Fruit fly (Drosophila melanogaster): ENCODE results near the gene CG7402.

The CG7402 gene

DNA sequence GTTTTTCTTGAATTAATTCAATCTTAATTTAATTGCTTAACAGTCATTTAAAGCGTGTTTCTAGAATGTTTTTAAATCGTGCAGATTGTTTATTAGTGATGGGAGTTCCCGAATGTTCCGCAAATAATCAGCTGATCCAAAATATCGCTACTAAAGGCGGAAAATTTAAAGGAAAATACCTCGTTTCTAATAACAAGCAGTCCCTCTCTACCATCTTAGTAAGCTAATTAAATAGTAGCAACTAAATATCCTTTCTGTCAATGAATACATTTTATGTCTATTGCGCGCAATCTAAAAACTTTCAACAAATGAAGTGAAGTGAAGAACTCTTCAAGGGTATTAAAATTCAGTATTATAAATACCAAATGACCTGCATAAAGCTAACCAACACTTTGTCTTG, 24.9 kb downstream of the CG7402 start, which contains the start of gene CG5290:
Gene CG5290, minus strand, starts transcription at position 118 of the 400 bp plus-strand sequence.
- TF ChIP-seq fd85E (GFP tag; optimal IDR thresholded peaks at IDR 0.05) (no peak), CG7368 (GFP tag; optimal IDR thresholded peaks at IDR 0.05) (peak; percentile 4), CG9139 (GFP tag; optimal IDR thresholded peaks at IDR 0.05) (no peak), pdm3 (GFP tag; optimal IDR thresholded peaks at IDR 0.05) (peak; percentile 53), lz (GFP tag; optimal IDR thresholded peaks at IDR 0.05) (peak; percentile 34), CG11762 (GFP tag; optimal IDR thresholded peaks at IDR 0.05; ENCODE audit: insufficient read depth) (peak; percentile 5), CG11294 (GFP tag; IDR thresholded peaks at IDR 0.05) (no peak), svp (GFP tag) (peak; percentile 59), CG3919 (GFP tag; optimal IDR thresholded peaks at IDR 0.05) (no peak), acj6 (GFP tag; optimal IDR thresholded peaks at IDR 0.05) (peak; percentile 23), topi (GFP tag; optimal IDR thresholded peaks at IDR 0.05) (peak; percentile 11), fkh (GFP tag; optimal IDR thresholded peaks at IDR 0.05) (peak; percentile 32), Ets96B (tag; optimal IDR thresholded peaks at IDR 0.05) (peak; percentile 7), OdsH (GFP tag; optimal IDR thresholded peaks at IDR 0.05) (peak; percentile 44), Hr4 (GFP tag; optimal IDR thresholded peaks at IDR 0.05) (peak; percentile 43), vri (GFP tag; optimal IDR thresholded peaks at IDR 0.05) (no peak), esn (GFP tag; optimal IDR thresholded peaks at IDR 0.05) (peak; percentile 43), CG10631 (GFP tag; optimal IDR thresholded peaks at IDR 0.05) (peak; percentile 21), CG8119 (GFP tag; IDR thresholded peaks at IDR 0.05) (no peak), Sox14 (GFP tag; optimal IDR thresholded peaks at IDR 0.05) (peak; percentile 29), Sox102F (GFP tag; optimal IDR thresholded peaks at IDR 0.05) (no peak), Smox (GFP tag; optimal IDR thresholded peaks at IDR 0.05) (peak; percentile 40), Met (GFP tag; optimal IDR thresholded peaks at IDR 0.05) (peak; percentile 45), dac (GFP tag; optimal IDR thresholded peaks at IDR 0.05) (no peak), CG6792 (GFP tag; optimal IDR thresholded peaks at IDR 0.05) (no peak), Hr39 (GFP tag; optimal IDR thresholded peaks at IDR 0.05) (peak; percentile 41), cyc (GFP tag; optimal IDR thresholded peaks at IDR 0.05) (peak; percentile 43), CG6808 (GFP tag; optimal IDR thresholded peaks at IDR 0.05) (no peak), salr (GFP tag; optimal IDR thresholded peaks at IDR 0.05) (no peak), Eip78C (GFP tag) (peak; percentile 71), CG31627 (GFP tag; optimal IDR thresholded peaks at IDR 0.05) (peak; percentile 66)

DNA sequence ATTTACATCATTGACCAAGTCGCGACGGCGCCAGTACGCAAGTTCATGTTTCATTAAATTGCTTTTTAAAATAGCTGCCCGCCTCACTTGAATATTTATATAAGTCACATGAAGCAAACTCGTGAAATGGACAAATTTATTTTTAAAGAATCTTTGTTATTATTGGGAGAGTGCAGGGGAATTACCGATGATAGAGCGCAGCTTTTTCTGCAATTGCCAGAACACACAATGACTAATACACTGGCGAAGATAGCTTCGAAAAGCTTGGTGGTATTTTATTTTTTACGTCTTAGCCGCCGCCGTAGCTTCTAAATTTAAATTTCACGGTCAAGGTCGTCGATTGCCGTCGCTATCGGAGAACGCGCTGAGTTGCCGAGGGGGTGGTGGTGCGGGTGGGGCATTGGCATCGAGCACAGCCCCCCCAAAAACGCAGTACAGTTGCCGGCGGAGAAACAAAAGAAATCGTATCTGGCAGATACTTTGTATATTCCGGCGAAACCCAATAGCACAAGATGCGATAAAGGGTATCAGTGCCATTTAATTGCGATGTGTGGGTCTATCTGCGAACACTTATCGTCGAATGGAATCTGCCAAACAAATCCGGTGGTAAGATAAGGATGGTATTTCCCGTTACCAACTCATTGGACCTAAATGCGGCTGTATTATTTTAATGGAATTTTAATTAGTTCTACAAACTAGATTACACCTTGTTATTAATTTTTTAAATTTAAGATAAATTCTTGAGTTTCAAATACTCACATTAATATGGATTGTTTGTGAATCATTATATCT, 25.7 kb downstream of the CG7402 start:
- TF ChIP-seq CG31627 (GFP tag; optimal IDR thresholded peaks at IDR 0.05), result no peak
- peak; percentile 49 for TF ChIP-seq Eip78C (GFP tag)
- no peak for TF ChIP-seq spab (GFP tag; optimal IDR thresholded peaks at IDR 0.05)
- no peak for TF ChIP-seq CG34406 (GFP tag; optimal IDR thresholded peaks at IDR 0.05)
- no peak for TF ChIP-seq Eip75B (GFP tag; optimal IDR thresholded peaks at IDR 0.05)
- TF ChIP-seq CG4318 (GFP tag; optimal IDR thresholded peaks at IDR 0.05), result no peak
- TF ChIP-seq Ets21C (GFP tag; optimal IDR thresholded peaks at IDR 0.05), result no peak
- no peak for TF ChIP-seq salr (GFP tag; optimal IDR thresholded peaks at IDR 0.05)
- TF ChIP-seq CG3919 (GFP tag; optimal IDR thresholded peaks at IDR 0.05), result no peak
- no peak for TF ChIP-seq CG9139 (GFP tag; optimal IDR thresholded peaks at IDR 0.05)
- no peak for TF ChIP-seq Hr39 (GFP tag; optimal IDR thresholded peaks at IDR 0.05)
- no peak for TF ChIP-seq CG8632 (GFP tag; optimal IDR thresholded peaks at IDR 0.05)
- no peak for TF ChIP-seq dsx (GFP tag; optimal IDR thresholded peaks at IDR 0.05; ENCODE audit: poor library complexity, severe bottlenecking)
- no peak for TF ChIP-seq CG11762 (GFP tag; optimal IDR thresholded peaks at IDR 0.05; ENCODE audit: insufficient read depth)
- no peak for TF ChIP-seq Smox (GFP tag; optimal IDR thresholded peaks at IDR 0.05)
- no peak for TF ChIP-seq CG6792 (GFP tag; optimal IDR thresholded peaks at IDR 0.05)
- no peak for TF ChIP-seq cyc (GFP tag; optimal IDR thresholded peaks at IDR 0.05)
- no peak for TF ChIP-seq CG10669 (GFP tag; optimal IDR thresholded peaks at IDR 0.05)
- no peak for TF ChIP-seq Gug (GFP tag; IDR thresholded peaks at IDR 0.05)
- TF ChIP-seq Sox14 (GFP tag; optimal IDR thresholded peaks at IDR 0.05), result peak; percentile 54
- peak; percentile 92 for TF ChIP-seq Eip93F (GFP tag; optimal IDR thresholded peaks at IDR 0.05)
- no peak for TF ChIP-seq ss (GFP tag; optimal IDR thresholded peaks at IDR 0.05)
- peak; percentile 78 for TF ChIP-seq vri (GFP tag; optimal IDR thresholded peaks at IDR 0.05)
- no peak for TF ChIP-seq Ets96B (tag; optimal IDR thresholded peaks at IDR 0.05)
- no peak for TF ChIP-seq eg (GFP tag; IDR thresholded peaks at IDR 0.05)
- no peak for TF ChIP-seq CG16779 (tag; optimal IDR thresholded peaks at IDR 0.05)
- no peak for TF ChIP-seq Hr38 (GFP tag; optimal IDR thresholded peaks at IDR 0.05)
- TF ChIP-seq dac (GFP tag; optimal IDR thresholded peaks at IDR 0.05), result no peak
- no peak for TF ChIP-seq CG1621 (tag; optimal IDR thresholded peaks at IDR 0.05)
- TF ChIP-seq CG6854 (GFP tag; optimal IDR thresholded peaks at IDR 0.05), result no peak
- no peak for TF ChIP-seq CG8319 (GFP tag; optimal IDR thresholded peaks at IDR 0.05)
- no peak for TF ChIP-seq Met (GFP tag; optimal IDR thresholded peaks at IDR 0.05)
